Worm (Caenorhabditis elegans): ENCODE results near the gene Y94H6A.10.

DNA sequence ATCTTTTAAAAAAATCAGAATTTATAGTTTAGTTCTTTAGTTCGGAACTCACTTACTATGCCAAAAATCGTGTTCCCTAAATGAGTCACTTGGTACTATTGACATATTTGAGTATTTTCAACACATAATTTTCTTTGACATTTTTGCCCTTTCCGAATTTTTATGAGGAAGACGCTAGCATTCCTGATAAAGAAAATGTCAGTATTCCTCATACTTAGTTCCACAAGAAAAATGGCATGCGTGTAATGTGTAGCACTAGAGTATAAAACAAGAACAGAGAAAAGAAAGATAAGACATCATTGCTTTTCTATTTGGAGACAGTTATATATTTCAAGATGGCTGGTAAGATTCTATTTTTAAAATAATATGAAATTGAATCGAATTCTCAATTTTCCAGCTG lies 19.5 kb upstream of the Y94H6A.10 start, which contains the start of gene Y94H6A.2:
- TF ChIP-seq pes-1 (GFP tag; IDR thresholded peaks at IDR 0.05) = no peak
- no peak for TF ChIP-seq ceh-36 (tag; optimal IDR thresholded peaks at IDR 0.05)
- TF ChIP-seq sea-1 (GFP tag; conservative IDR thresholded peaks at IDR 0.05) = no peak
- TF ChIP-seq B0310.2 (tag; optimal IDR thresholded peaks at IDR 0.05) = no peak
